Worm (Caenorhabditis elegans) whole organism, L4 larva: ENCODE results near the gene Y11D7A.5.

Experiments
- F10B5.3 ChIP-seq: sonication (generic microtip); optimal IDR thresholded peaks from 2 replicates; lab custom pipeline; 2016; ENCODE audit warnings: mild to moderate bottlenecking, missing genetic modification characterization, missing compliant biosample characterization
- F37D6.2 ChIP-seq: sonication (generic microtip); optimal IDR thresholded peaks from 2 replicates; lab custom pipeline; 2016; ENCODE audit warnings: mild to moderate bottlenecking, missing genetic modification characterization, missing compliant biosample characterization
- F49E8.2 ChIP-seq: sonication (generic microtip); optimal IDR thresholded peaks from 2 replicates; lab custom pipeline; 2016; ENCODE audit warnings: missing compliant biosample characterization, mild to moderate bottlenecking, missing genetic modification characterization, borderline replicate concordance
- T26A8.4 ChIP-seq: fragments of 200-800 bp; sonication (Bioruptor generic); IDR thresholded peaks from 2 replicates; pipeline ENCODE4 v1.3.6; 2022; ENCODE audit warnings: missing genetic modification characterization, missing compliant biosample characterization
- Y105C5A.15 ChIP-seq: fragments of 200-800 bp; sonication (Bioruptor generic); IDR thresholded peaks from 2 replicates; pipeline ENCODE4 v1.3.6; 2022; ENCODE audit warnings: missing genetic modification characterization, missing compliant biosample characterization
- Y48G9A.11 ChIP-seq: fragments of 200-800 bp; sonication (Bioruptor generic); IDR thresholded peaks from 2 replicates; pipeline ENCODE4 v1.3.6; 2022; ENCODE audit warnings: missing genetic modification reagents, missing genetic modification characterization, missing compliant biosample characterization
- aha-1 ChIP-seq: fragments of 150-350 bp; peaks from one replicate; lab custom pipeline; 2014; ENCODE audit warnings: missing biosample characterization, missing genetic modification characterization
- aly-2 ChIP-seq: sonication (generic microtip); optimal IDR thresholded peaks from 2 replicates; lab custom pipeline; 2018; ENCODE audit warnings: missing biosample characterization, missing genetic modification characterization
- arid-1 ChIP-seq: fragments of 200-800 bp; sonication (Bioruptor generic); conservative IDR thresholded peaks from 2 replicates; pipeline ENCODE4 v1.3.6; 2022; ENCODE audit warnings: missing genetic modification reagents, missing genetic modification characterization, missing compliant biosample characterization
- attf-4 ChIP-seq: sonication (generic microtip); optimal IDR thresholded peaks from 3 replicates; lab custom pipeline; 2017; ENCODE audit warnings: missing biosample characterization, missing genetic modification characterization
- ceh-82 ChIP-seq: sonication (generic microtip); optimal IDR thresholded peaks from 2 replicates; lab custom pipeline; 2017; ENCODE audit warnings: missing biosample characterization, missing genetic modification characterization
- ces-1 ChIP-seq: fragments of 150-350 bp; sonication (generic microtip); optimal IDR thresholded peaks from 4 replicates; lab custom pipeline; 2014; ENCODE audit warnings: missing biosample characterization, missing genetic modification reagents, missing genetic modification characterization
- cey-2 ChIP-seq: sonication (generic microtip); optimal IDR thresholded peaks from 3 replicates; lab custom pipeline; 2017; ENCODE audit warnings: missing genetic modification characterization, mild to moderate bottlenecking, missing compliant biosample characterization, antibody characterized with exemption, borderline replicate concordance; ENCODE audit not compliant: insufficient read depth
- ctbp-1 ChIP-seq: fragments of 200-800 bp; sonication (Bioruptor generic); IDR thresholded peaks from 2 replicates; pipeline ENCODE4 v1.3.6; 2022; ENCODE audit warnings: missing genetic modification reagents, missing genetic modification characterization, missing compliant biosample characterization
- daf-12 ChIP-seq: fragments of 150-350 bp; optimal IDR thresholded peaks from 2 replicates; lab custom pipeline; 2014; ENCODE audit warnings: missing biosample characterization, missing genetic modification reagents, missing genetic modification characterization
- daf-16 ChIP-seq, 3 experiments: sonication (generic microtip); optimal IDR thresholded peaks; 2 replicates each; lab custom pipeline; 2016 to 2017; ENCODE audit warnings: missing genetic modification characterization in 3 of 3, missing genetic modification reagents in 3 of 3, mild to moderate bottlenecking in 2 of 3, missing compliant biosample characterization in 2 of 3, missing biosample characterization in 1 of 3, moderate library complexity in 1 of 3
- daf-19 ChIP-seq: fragments of 200-800 bp; sonication (Bioruptor generic); conservative IDR thresholded peaks from 2 replicates; pipeline ENCODE4 v1.3.6; 2022; ENCODE audit warnings: missing genetic modification characterization, missing compliant biosample characterization
- dpl-1 ChIP-seq: fragments of 150-350 bp; optimal IDR thresholded peaks from 2 replicates; lab custom pipeline; 2014; ENCODE audit warnings: missing biosample characterization, missing genetic modification reagents, missing genetic modification characterization
- duxl-1 ChIP-seq: sonication (generic microtip); optimal IDR thresholded peaks from 2 replicates; lab custom pipeline; 2016; ENCODE audit warnings: mild to moderate bottlenecking, missing genetic modification characterization, moderate library complexity, missing compliant biosample characterization; ENCODE audit not compliant: poor library complexity
- egl-27 ChIP-seq: sonication (generic microtip); optimal IDR thresholded peaks from 3 replicates; lab custom pipeline; 2017; ENCODE audit warnings: missing biosample characterization, missing genetic modification reagents, missing genetic modification characterization
- egl-43 ChIP-seq: fragments of 200-800 bp; sonication (Bioruptor generic); IDR thresholded peaks from 2 replicates; pipeline ENCODE4 v1.3.6; 2022; ENCODE audit warnings: missing genetic modification reagents, missing genetic modification characterization, missing compliant biosample characterization
- fkh-10 ChIP-seq: fragments of 150-350 bp; optimal IDR thresholded peaks from 2 replicates; lab custom pipeline; 2014; ENCODE audit warnings: missing biosample characterization, missing genetic modification reagents, missing genetic modification characterization
- fos-1 ChIP-seq: fragments of 150-350 bp; optimal IDR thresholded peaks from 2 replicates; lab custom pipeline; 2014; ENCODE audit warnings: missing biosample characterization, missing genetic modification characterization
- hlh-30 ChIP-seq: sonication (generic microtip); optimal IDR thresholded peaks from 2 replicates; lab custom pipeline; 2017; ENCODE audit warnings: antibody characterized with exemption, mild to moderate bottlenecking, missing genetic modification characterization, missing compliant biosample characterization; ENCODE audit not compliant: insufficient read depth
- hmg-1.1 ChIP-seq: fragments of 200-800 bp; sonication (Bioruptor generic); IDR thresholded peaks from 2 replicates; pipeline ENCODE4 v1.3.6; 2022; ENCODE audit warnings: missing genetic modification reagents, missing genetic modification characterization, missing compliant biosample characterization
- lin-15B ChIP-seq: fragments of 150-350 bp; sonication (generic microtip); optimal IDR thresholded peaks from 3 replicates; lab custom pipeline; 2014; ENCODE audit warnings: missing biosample characterization, missing genetic modification characterization
- lsy-2 ChIP-seq, 2 experiments: fragments of 150-350 bp in 1 of 2; sonication (generic microtip) in 1 of 2; optimal IDR thresholded peaks; 2 replicates each; lab custom pipeline; 2014 to 2017; ENCODE audit warnings: missing biosample characterization in 2 of 2, missing genetic modification characterization in 2 of 2
- mdl-1 ChIP-seq, 2 experiments: fragments of 150-350 bp in 1 of 2; sonication (generic microtip) in 1 of 2; optimal IDR thresholded peaks; 2 replicates each; lab custom pipeline; 2014 to 2017; ENCODE audit warnings: missing biosample characterization in 2 of 2, missing genetic modification characterization in 2 of 2
- mdt-29 ChIP-seq: fragments of 200-800 bp; sonication (Bioruptor generic); IDR thresholded peaks from 2 replicates; pipeline ENCODE4 v1.3.6; 2022; ENCODE audit warnings: missing genetic modification reagents, missing genetic modification characterization, missing compliant biosample characterization
- mes-2 ChIP-seq: sonication (generic microtip); optimal IDR thresholded peaks from 2 replicates; lab custom pipeline; 2016; ENCODE audit warnings: missing genotype, mild to moderate bottlenecking, missing genetic modification characterization, missing compliant biosample characterization; ENCODE audit not compliant: poor library complexity, severe bottlenecking
- nhr-10 ChIP-seq: fragments of 150-350 bp; optimal IDR thresholded peaks from 2 replicates; lab custom pipeline; 2014; ENCODE audit warnings: missing biosample characterization, missing genetic modification characterization
- nhr-102 ChIP-seq: sonication (generic microtip); optimal IDR thresholded peaks from 2 replicates; lab custom pipeline; 2016; ENCODE audit warnings: mild to moderate bottlenecking, missing genetic modification characterization, moderate library complexity, missing compliant biosample characterization
- nhr-11 ChIP-seq: fragments of 150-350 bp; optimal IDR thresholded peaks from 2 replicates; lab custom pipeline; 2014; ENCODE audit warnings: missing biosample characterization, missing genetic modification characterization
- nhr-237 ChIP-seq: sonication (generic microtip); optimal IDR thresholded peaks from 2 replicates; lab custom pipeline; 2017; ENCODE audit warnings: missing biosample characterization, missing genetic modification characterization
- nhr-41 ChIP-seq: fragments of 200-800 bp; sonication (Bioruptor generic); IDR thresholded peaks from 2 replicates; pipeline ENCODE4 v1.3.6; 2022; ENCODE audit warnings: missing genetic modification reagents, missing genetic modification characterization, missing compliant biosample characterization
- nhr-48 ChIP-seq: sonication (generic microtip); optimal IDR thresholded peaks from 2 replicates; lab custom pipeline; 2016; ENCODE audit warnings: mild to moderate bottlenecking, missing genetic modification characterization, missing compliant biosample characterization
- nhr-76 ChIP-seq: fragments of 150-350 bp; optimal IDR thresholded peaks from 2 replicates; lab custom pipeline; 2014; ENCODE audit warnings: missing biosample characterization, missing genetic modification characterization
- nhr-77 ChIP-seq: fragments of 150-350 bp; optimal IDR thresholded peaks from 2 replicates; lab custom pipeline; 2014; ENCODE audit warnings: missing biosample characterization, missing genetic modification characterization
- pha-4 ChIP-seq, 2 experiments: fragments of 150-350 bp in 1 of 2; fragments of 200-800 bp in 1 of 2; sonication (Bioruptor generic) in 1 of 2; IDR thresholded peaks in 1 of 2; optimal IDR thresholded peaks in 1 of 2; 2 replicates each; pipeline versions ENCODE4 v1.3.6 to Lab custom; 2014 to 2022; ENCODE audit warnings: missing genetic modification characterization in 2 of 2, missing genetic modification reagents in 2 of 2, missing biosample characterization in 1 of 2, missing compliant biosample characterization in 1 of 2
- php-3 ChIP-seq: fragments of 200-800 bp; sonication (Bioruptor generic); IDR thresholded peaks from 2 replicates; pipeline ENCODE4 v1.3.6; 2022; ENCODE audit warnings: missing genetic modification reagents, missing genetic modification characterization, missing compliant biosample characterization
- rbr-2 ChIP-seq: sonication (generic microtip); optimal IDR thresholded peaks from 2 replicates; lab custom pipeline; 2016; ENCODE audit warnings: missing genotype, missing genetic modification characterization, missing compliant biosample characterization
- sdz-12 ChIP-seq: fragments of 200-800 bp; sonication (Bioruptor generic); optimal IDR thresholded peaks from 2 replicates; lab custom pipeline; 2018; ENCODE audit warnings: mild to moderate bottlenecking, missing genetic modification characterization, missing compliant biosample characterization
- spr-1 ChIP-seq: sonication (generic microtip); optimal IDR thresholded peaks from 2 replicates; lab custom pipeline; 2016; ENCODE audit warnings: mild to moderate bottlenecking, missing genetic modification characterization, missing compliant biosample characterization
- tag-97 ChIP-seq: fragments of 200-800 bp; sonication (Bioruptor generic); IDR thresholded peaks from 2 replicates; pipeline ENCODE4 v1.3.6; 2022; ENCODE audit warnings: missing genetic modification characterization, missing compliant biosample characterization
- unc-130 ChIP-seq: sonication (generic microtip); optimal IDR thresholded peaks from 2 replicates; lab custom pipeline; 2016; ENCODE audit warnings: missing genetic modification reagents, missing genetic modification characterization, missing compliant biosample characterization
- vab-7 ChIP-seq: fragments of 200-800 bp; sonication (Bioruptor generic); IDR thresholded peaks from 2 replicates; pipeline ENCODE4 v1.3.6; 2022; ENCODE audit warnings: missing genetic modification reagents, missing genetic modification characterization, missing compliant biosample characterization
- zag-1 ChIP-seq: fragments of 150-350 bp; optimal IDR thresholded peaks from 2 replicates; lab custom pipeline; 2014; ENCODE audit warnings: missing biosample characterization, missing genetic modification characterization
- zfp-2 ChIP-seq: sonication (generic microtip); optimal IDR thresholded peaks from 2 replicates; lab custom pipeline; 2016; ENCODE audit warnings: mild to moderate bottlenecking, missing genetic modification characterization, missing compliant biosample characterization
- ztf-11 ChIP-seq: fragments of 150-350 bp; optimal IDR thresholded peaks from 2 replicates; lab custom pipeline; 2014; ENCODE audit warnings: missing biosample characterization, missing genetic modification characterization

Gene Y11D7A.5

DNA sequence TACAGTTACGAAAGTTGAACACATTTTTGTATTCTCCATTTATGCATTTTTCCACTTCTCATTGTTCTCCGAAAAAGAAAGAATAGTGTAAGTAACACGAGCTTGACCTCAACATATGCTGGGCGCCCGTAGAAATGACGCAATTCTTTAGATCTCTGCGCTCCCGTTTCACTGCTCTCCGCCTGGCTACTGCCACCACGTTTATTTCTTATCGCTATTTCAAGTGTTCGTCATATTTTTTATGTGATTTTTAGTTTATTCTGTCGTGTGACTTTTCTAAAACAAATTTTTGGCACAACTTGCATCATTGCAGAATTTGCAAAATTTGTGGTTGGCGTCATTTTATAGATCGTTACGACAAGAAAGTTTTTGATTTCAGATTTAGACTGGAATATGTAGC is 28.4 kb downstream of the Y11D7A.5 start (continued):
- TF ChIP-seq unc-130 (GFP tag; lab: Kevin White, UChicago) (no peak), T26A8.4 (GFP tag; lab: Robert Waterston, UW) (no peak), mdt-29 (GFP tag; lab: Robert Waterston, UW) (no peak), nhr-76 (tag; lab: Kevin White, UChicago) (no peak), ceh-82 (no peak), nhr-11 (tag; lab: Kevin White, UChicago) (no peak), php-3 (GFP tag; lab: Robert Waterston, UW) (peak; percentile 26; the same call in 1 of the 2 replicates)

DNA sequence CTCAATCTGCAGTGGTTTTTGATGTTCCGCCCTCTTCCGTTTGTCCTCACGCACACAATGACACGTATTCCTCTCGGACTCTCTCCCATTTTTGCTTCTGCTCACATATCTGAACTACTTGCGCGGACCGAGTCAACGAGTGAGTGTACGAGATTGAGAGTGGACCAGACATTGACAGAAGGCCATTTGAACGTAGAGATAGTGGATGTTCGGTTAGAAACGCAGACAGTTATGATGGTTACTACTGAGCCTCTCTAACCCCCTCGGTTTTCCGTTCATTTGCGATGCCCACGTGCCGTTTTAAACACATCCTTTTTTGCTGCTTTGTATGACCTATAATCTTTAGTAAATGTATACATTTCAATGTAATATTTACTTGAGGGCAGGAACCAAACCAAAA is 28.9 kb downstream of the Y11D7A.5 start:
- TF ChIP-seq mdl-1 (tag; optimal IDR thresholded peaks at IDR 0.05; lab: Kevin White, UChicago) = peak in 1 of 2 experiments; percentile 92
- no peak for TF ChIP-seq nhr-41 (GFP tag; lab: Robert Waterston, UW)
- no peak for TF ChIP-seq nhr-10 (tag; lab: Kevin White, UChicago)
- no peak for TF ChIP-seq vab-7 (GFP tag; lab: Robert Waterston, UW)
- TF ChIP-seq T26A8.4 (GFP tag; lab: Robert Waterston, UW) = no peak
- no peak for TF ChIP-seq nhr-11 (tag; lab: Kevin White, UChicago)
- TF ChIP-seq ztf-11 (tag; lab: Kevin White, UChicago) = no peak
- TF ChIP-seq arid-1 = no peak
- TF ChIP-seq zag-1 (tag; lab: Kevin White, UChicago) = no peak
- TF ChIP-seq F37D6.2 (tag; lab: Kevin White, UChicago) = no peak
- TF ChIP-seq nhr-77 = no peak
- no peak for TF ChIP-seq Y48G9A.11 (GFP tag; lab: Robert Waterston, UW)
- no peak for TF ChIP-seq attf-4 (tag; lab: Kevin White, UChicago)
- no peak for TF ChIP-seq daf-16 (GFP tag; optimal IDR thresholded peaks at IDR 0.05; lab: Kevin White, UChicago)
- no peak for TF ChIP-seq daf-16 (tag; optimal IDR thresholded peaks at IDR 0.05; lab: Kevin White, UChicago)
- TF ChIP-seq nhr-48 (tag; lab: Kevin White, UChicago) = no peak
- no peak for TF ChIP-seq aly-2 (tag; lab: Kevin White, UChicago)
- TF ChIP-seq nhr-102 = no peak
- TF ChIP-seq rbr-2 (tag; lab: Kevin White, UChicago) = peak; percentile 27
- no peak for TF ChIP-seq egl-43
- no peak for TF ChIP-seq F10B5.3 (tag; lab: Kevin White, UChicago)
- TF ChIP-seq mes-2 (tag; lab: Kevin White, UChicago) = peak; percentile 60
- TF ChIP-seq ceh-82 = no peak
- peak; percentile 60 for TF ChIP-seq hlh-30
- TF ChIP-seq duxl-1 = no peak
- TF ChIP-seq ces-1 (GFP tag; lab: Kevin White, UChicago) = no peak
- no peak for TF ChIP-seq spr-1 (tag; lab: Kevin White, UChicago)
- peak; percentile 99 for TF ChIP-seq aha-1 (tag; lab: Kevin White, UChicago)
- TF ChIP-seq pha-4 (GFP tag; IDR thresholded peaks at IDR 0.05; lab: Robert Waterston, UW) = no peak
- no peak for TF ChIP-seq pha-4 (tag; optimal IDR thresholded peaks at IDR 0.05; lab: Kevin White, UChicago)
- no peak for TF ChIP-seq daf-19
- no peak for TF ChIP-seq dpl-1 (GFP tag; lab: Kevin White, UChicago)
- no peak for TF ChIP-seq sdz-12
- TF ChIP-seq tag-97 (GFP tag; lab: Robert Waterston, UW) = no peak
- no peak for TF ChIP-seq nhr-237 (tag; lab: Kevin White, UChicago)
- no peak for TF ChIP-seq ctbp-1
- TF ChIP-seq cey-2 (tag; lab: Kevin White, UChicago) = no peak
- peak; percentile 12 to 58 for TF ChIP-seq lsy-2 (tag; optimal IDR thresholded peaks at IDR 0.05; lab: Kevin White, UChicago)
- no peak for TF ChIP-seq fos-1 (tag; lab: Kevin White, UChicago)
- TF ChIP-seq fkh-10 (GFP tag; lab: Kevin White, UChicago) = peak; percentile 6
- no peak for TF ChIP-seq daf-12
- no peak for TF ChIP-seq lin-15B (tag; lab: Kevin White, UChicago)
- no peak; the same call in 1 of the 2 replicates for TF ChIP-seq hmg-1.1 (GFP tag; lab: Robert Waterston, UW)
- TF ChIP-seq egl-27 (tag; lab: Kevin White, UChicago) = no peak
- TF ChIP-seq Y105C5A.15 = no peak
- TF ChIP-seq zfp-2 = no peak
- no peak for TF ChIP-seq F49E8.2 (tag; lab: Kevin White, UChicago)
